Fruit fly (Drosophila melanogaster) whole organism, embryonic: ENCODE results near the gene CG17154.
A peak's percentile ranks its signal among the peaks of the same experiment; 100 is the strongest.

Experiments
- ATbp ChIP-seq: fragments of 200-800 bp; sonication (Bioruptor generic); optimal IDR thresholded peaks from 2 replicates; lab custom pipeline; 2017; ENCODE audit warnings: missing biosample characterization, mild to moderate bottlenecking, missing genetic modification characterization, missing genetic modification reagents
- Atf-2 ChIP-seq: fragments of 200-800 bp; sonication (Bioruptor generic); optimal IDR thresholded peaks from 2 replicates; lab custom pipeline; 2016; ENCODE audit warnings: missing biosample characterization, missing genetic modification characterization
- Awh ChIP-seq: fragments of 200-800 bp; sonication (Bioruptor generic); IDR thresholded peaks from 2 replicates; pipeline ENCODE4, ENCODE4 v1.3.6; 2022; ENCODE audit warnings: missing biosample characterization, missing genetic modification characterization
- B-H1 ChIP-seq: fragments of 200-800 bp; sonication (Bioruptor generic); IDR thresholded peaks from 3 replicates; pipeline ENCODE4 v1.3.6; 2022; ENCODE audit warnings: missing biosample characterization, missing genetic modification characterization
- CG10209 ChIP-seq: fragments of 200-800 bp; sonication (Bioruptor generic); optimal IDR thresholded peaks from 3 replicates; lab custom pipeline; 2017; ENCODE audit warnings: missing biosample characterization, mild to moderate bottlenecking, missing genetic modification characterization, missing genetic modification reagents
- CG11504 ChIP-seq: fragments of 200-800 bp; sonication (Bioruptor generic); optimal IDR thresholded peaks from 3 replicates; lab custom pipeline; 2019; ENCODE audit warnings: missing biosample characterization, mild to moderate bottlenecking, missing genetic modification characterization, moderate library complexity
- CG12104 ChIP-seq: fragments of 200-800 bp; sonication (Bioruptor generic); optimal IDR thresholded peaks from 3 replicates; lab custom pipeline; 2016; ENCODE audit warnings: missing biosample characterization, missing genetic modification characterization
- CG15011 ChIP-seq: fragments of 200-800 bp; sonication (Bioruptor generic); optimal IDR thresholded peaks from 3 replicates; lab custom pipeline; 2018; ENCODE audit warnings: missing biosample characterization, mild to moderate bottlenecking, missing genetic modification characterization
- CG16813 ChIP-seq: fragments of 200-800 bp; sonication (Bioruptor generic); IDR thresholded peaks from 3 replicates; pipeline ENCODE4 v1.3.6; 2022; ENCODE audit warnings: missing biosample characterization, missing genetic modification characterization; ENCODE audit not compliant: partially characterized antibody
- CG17361 ChIP-seq: fragments of 200-800 bp; sonication (Bioruptor generic); IDR thresholded peaks from 3 replicates; pipeline ENCODE4 v1.3.6; 2022; ENCODE audit warnings: missing biosample characterization, missing genetic modification characterization
- CG2120 ChIP-seq: fragments of 200-800 bp; sonication (Bioruptor generic); optimal IDR thresholded peaks from 3 replicates; lab custom pipeline; 2016; ENCODE audit warnings: missing biosample characterization, missing genetic modification characterization
- CG2875 ChIP-seq: fragments of 200-800 bp; sonication (Bioruptor generic); optimal IDR thresholded peaks from 2 replicates; lab custom pipeline; 2017; ENCODE audit warnings: missing biosample characterization, mild to moderate bottlenecking, missing genetic modification characterization, missing genetic modification reagents
- CG6254 ChIP-seq: fragments of 200-800 bp; sonication (Bioruptor generic); optimal IDR thresholded peaks from 3 replicates; lab custom pipeline; 2017; ENCODE audit warnings: mild to moderate bottlenecking, missing biosample characterization, missing genetic modification reagents, missing genetic modification characterization
- CG6854 ChIP-seq: fragments of 200-800 bp; sonication (Bioruptor generic); optimal IDR thresholded peaks from 3 replicates; lab custom pipeline; 2017; ENCODE audit warnings: missing biosample characterization, mild to moderate bottlenecking, missing genetic modification characterization
- CG7271 ChIP-seq: fragments of 200-800 bp; sonication (Bioruptor generic); optimal IDR thresholded peaks from 2 replicates; lab custom pipeline; 2018; ENCODE audit warnings: missing biosample characterization, mild to moderate bottlenecking, missing genetic modification characterization, moderate library complexity
- CG7556 ChIP-seq: fragments of 200-800 bp; sonication (Bioruptor generic); optimal IDR thresholded peaks from 2 replicates; lab custom pipeline; 2017; ENCODE audit warnings: missing biosample characterization, mild to moderate bottlenecking, missing genetic modification characterization
- CG8290 ChIP-seq, 3 experiments: fragments of 200-800 bp; sonication (Bioruptor generic); optimal IDR thresholded peaks; 2 replicates each; lab custom pipeline; 2016 to 2019; ENCODE audit warnings: missing biosample characterization in 3 of 3, missing genetic modification characterization in 3 of 3, mild to moderate bottlenecking in 2 of 3, moderate library complexity in 1 of 3
- CG8359 ChIP-seq: fragments of 200-800 bp; sonication (Bioruptor generic); optimal IDR thresholded peaks from 2 replicates; lab custom pipeline; 2017; ENCODE audit warnings: missing biosample characterization, mild to moderate bottlenecking, missing genetic modification characterization, borderline replicate concordance
- CG9215 ChIP-seq: fragments of 200-800 bp; sonication (Bioruptor generic); IDR thresholded peaks from 2 replicates; pipeline ENCODE4 v1.3.6; 2022; ENCODE audit warnings: missing biosample characterization, missing genetic modification characterization
- CG9727 ChIP-seq: fragments of 200-800 bp; sonication (Bioruptor generic); optimal IDR thresholded peaks from 3 replicates; lab custom pipeline; 2017; ENCODE audit warnings: missing biosample characterization, mild to moderate bottlenecking, missing genetic modification characterization
- Dref ChIP-seq: fragments of 200-800 bp; sonication (Bioruptor generic); IDR thresholded peaks from 2 replicates; pipeline ENCODE4 v1.3.6; 2022; ENCODE audit warnings: missing biosample characterization, missing genetic modification characterization
- Fer1 ChIP-seq: fragments of 200-800 bp; sonication (Bioruptor generic); optimal IDR thresholded peaks from 2 replicates; lab custom pipeline; 2017; ENCODE audit warnings: missing biosample characterization, mild to moderate bottlenecking, missing genetic modification characterization
- Fer3 ChIP-seq: fragments of 200-800 bp; sonication (Bioruptor generic); optimal IDR thresholded peaks from 2 replicates; lab custom pipeline; 2018; ENCODE audit warnings: missing biosample characterization, mild to moderate bottlenecking, missing genetic modification characterization, moderate library complexity
- H2.0 ChIP-seq: fragments of 200-800 bp; sonication (Bioruptor generic); IDR thresholded peaks from 2 replicates; pipeline ENCODE4 v1.3.6; 2022; ENCODE audit warnings: missing biosample characterization, missing genetic modification characterization
- Lim3 ChIP-seq: fragments of 200-800 bp; sonication (Bioruptor generic); IDR thresholded peaks from 2 replicates; pipeline ENCODE4 v1.3.6; 2022; ENCODE audit warnings: missing biosample characterization, missing genetic modification characterization
- NC2α ChIP-seq: fragments of 200-800 bp; sonication (Bioruptor generic); optimal IDR thresholded peaks from 2 replicates; lab custom pipeline; 2016; ENCODE audit warnings: missing biosample characterization, missing genetic modification characterization
- NFAT ChIP-seq: fragments of 200-800 bp; sonication (Bioruptor generic); IDR thresholded peaks from 2 replicates; pipeline ENCODE4 v1.3.6; 2022; ENCODE audit warnings: missing biosample characterization, missing genetic modification characterization
- Neu2 ChIP-seq: fragments of 200-800 bp; sonication (Bioruptor generic); optimal IDR thresholded peaks from 3 replicates; lab custom pipeline; 2016; ENCODE audit warnings: missing biosample characterization, missing genetic modification characterization, borderline replicate concordance
- Six4 ChIP-seq: fragments of 200-800 bp; sonication (Bioruptor generic); optimal IDR thresholded peaks from 2 replicates; lab custom pipeline; 2016; ENCODE audit warnings: missing biosample characterization, missing genetic modification characterization
- Sox100B ChIP-seq: fragments of 200-800 bp; sonication (Bioruptor generic); optimal IDR thresholded peaks from 3 replicates; lab custom pipeline; 2018; ENCODE audit warnings: missing biosample characterization, mild to moderate bottlenecking, missing genetic modification characterization
- Xrp1 ChIP-seq: fragments of 200-800 bp; sonication (Bioruptor generic); IDR thresholded peaks from 2 replicates; pipeline ENCODE4 v1.3.6; 2022; ENCODE audit warnings: missing biosample characterization, missing genetic modification characterization
- aop ChIP-seq: fragments of 200-800 bp; sonication (Bioruptor generic); IDR thresholded peaks from 2 replicates; pipeline ENCODE4 v1.3.6; 2022; ENCODE audit warnings: missing biosample characterization, missing genetic modification characterization
- bbx ChIP-seq: fragments of 200-800 bp; sonication (Bioruptor generic); IDR thresholded peaks from 2 replicates; pipeline ENCODE4 v1.3.6; 2022; ENCODE audit warnings: missing biosample characterization, missing genetic modification characterization; ENCODE audit not compliant: partially characterized antibody
- cwo ChIP-seq: fragments of 200-800 bp; sonication (Bioruptor generic); optimal IDR thresholded peaks from 3 replicates; lab custom pipeline; 2017; ENCODE audit warnings: missing biosample characterization, missing genetic modification characterization, mild to moderate bottlenecking, moderate library complexity, missing genetic modification reagents
- en ChIP-seq: fragments of 200-800 bp; sonication (Bioruptor generic); optimal IDR thresholded peaks from 2 replicates; lab custom pipeline; 2016; ENCODE audit warnings: missing biosample characterization, missing genetic modification characterization
- maf-S ChIP-seq: fragments of 200-800 bp; sonication (Bioruptor generic); optimal IDR thresholded peaks from 2 replicates; lab custom pipeline; 2016; ENCODE audit warnings: missing biosample characterization, missing genetic modification characterization
- nau ChIP-seq: fragments of 200-800 bp; sonication (Bioruptor generic); optimal IDR thresholded peaks from 3 replicates; lab custom pipeline; 2017; ENCODE audit warnings: missing biosample characterization, mild to moderate bottlenecking, missing genetic modification characterization, missing genetic modification reagents
- nerfin-2 ChIP-seq: fragments of 200-800 bp; sonication (Bioruptor generic); IDR thresholded peaks from 2 replicates; pipeline ENCODE4 v1.3.6; 2022; ENCODE audit warnings: missing biosample characterization, missing genetic modification characterization; ENCODE audit not compliant: partially characterized antibody
- nom ChIP-seq: fragments of 200-800 bp; sonication (Bioruptor generic); optimal IDR thresholded peaks from 2 replicates; lab custom pipeline; 2017; ENCODE audit warnings: missing biosample characterization, missing genetic modification characterization, mild to moderate bottlenecking, moderate library complexity, missing genetic modification reagents
- oc ChIP-seq: fragments of 200-800 bp; sonication (Bioruptor generic); optimal IDR thresholded peaks from 2 replicates; lab custom pipeline; 2018; ENCODE audit warnings: missing biosample characterization, mild to moderate bottlenecking, missing genetic modification characterization, moderate library complexity
- rib ChIP-seq: fragments of 200-800 bp; sonication (Bioruptor generic); IDR thresholded peaks from 2 replicates; pipeline ENCODE4 v1.3.6; 2022; ENCODE audit warnings: missing biosample characterization, missing genetic modification characterization
- scrt ChIP-seq: fragments of 200-800 bp; sonication (Bioruptor generic); optimal IDR thresholded peaks from 2 replicates; lab custom pipeline; 2018; ENCODE audit warnings: missing biosample characterization, mild to moderate bottlenecking, missing genetic modification characterization, moderate library complexity
- sens ChIP-seq: fragments of 200-800 bp; sonication (Bioruptor generic); peaks from one replicate; lab custom pipeline; 2016; ENCODE audit warnings: missing biosample characterization, missing genetic modification characterization
- seq ChIP-seq: fragments of 200-800 bp; sonication (Bioruptor generic); IDR thresholded peaks from 2 replicates; pipeline ENCODE4 v1.3.6; 2022; ENCODE audit warnings: missing biosample characterization, missing genetic modification characterization
- sna ChIP-seq: fragments of 200-800 bp; sonication (Bioruptor generic); IDR thresholded peaks from 2 replicates; pipeline ENCODE4 v1.3.6; 2022; ENCODE audit warnings: missing biosample characterization, missing genetic modification characterization; ENCODE audit not compliant: partially characterized antibody
- ttk ChIP-seq: fragments of 200-800 bp; sonication (Bioruptor generic); IDR thresholded peaks from 2 replicates; pipeline ENCODE4 v2.1.2; 2022; ENCODE audit warnings: missing biosample characterization, missing genetic modification characterization
- zfh1 ChIP-seq: fragments of 200-800 bp; sonication (Bioruptor generic); IDR thresholded peaks from 3 replicates; pipeline ENCODE4 v1.3.6; 2022; ENCODE audit warnings: missing biosample characterization, missing genetic modification characterization

Gene CG17154

dm6 chr3L:12081679-12082520 lies 6.5 kb upstream of the CG17154 start, which contains the start of gene Sema5c (continued):
- TF ChIP-seq Sox100B (GFP tag; lab: Kevin White, UChicago) (peak; percentile 88), CG17361 (peak; percentile 96), cwo (GFP tag; lab: Kevin White, UChicago) (peak; percentile 38), CG7271 (tag; lab: Kevin White, UChicago) (no peak), Fer1 (peak; percentile 37), CG2120 (peak; percentile 47), CG2875 (GFP tag; lab: Kevin White, UChicago) (peak; percentile 50), en (no peak), seq (GFP tag; lab: Robert Waterston, UW) (peak; percentile 49; the same call in 1 of the 2 replicates), nom (peak; percentile 48), Atf-2 (GFP tag; lab: Kevin White, UChicago) (peak; percentile 33), CG8359 (peak; percentile 34), Six4 (peak; percentile 9), CG7556 (GFP tag; lab: Kevin White, UChicago) (peak; percentile 92), Dref (GFP tag; lab: Robert Waterston, UW) (no peak), CG12104 (GFP tag; lab: Kevin White, UChicago) (peak; percentile 75), Lim3 (GFP tag; lab: Robert Waterston, UW) (no peak), sens (GFP tag; lab: Kevin White, UChicago) (peak; percentile 90), CG6254 (GFP tag; lab: Kevin White, UChicago) (peak; percentile 41), NFAT (GFP tag; lab: Robert Waterston, UW) (0 out of 2 replicates have a peak, but pooled peaks have one; percentile 27), CG10209 (GFP tag; lab: Kevin White, UChicago) (peak; percentile 76), CG11504 (tag; lab: Kevin White, UChicago) (peak; percentile 86), CG16813 (GFP tag; lab: Robert Waterston, UW) (peak; percentile 42; the same call in 1 of the 3 replicates), maf-S (GFP tag; lab: Kevin White, UChicago) (no peak), CG8290 (GFP tag; optimal IDR thresholded peaks at IDR 0.05; lab: Kevin White, UChicago) (peak; percentile 11), CG8290 (tag; optimal IDR thresholded peaks at IDR 0.05; lab: Kevin White, UChicago) (peak in 1 of 2 experiments; percentile 64), ttk (peak; percentile 40; the same call in 1 of the 2 replicates), CG9727 (peak; percentile 92), B-H1 (no peak; the same call in 2 of the 3 replicates), Awh (GFP tag; lab: Robert Waterston, UW) (peak; percentile 47; the same call in 1 of the 2 replicates), scrt (peak; percentile 31), nau (GFP tag; lab: Kevin White, UChicago) (no peak), Neu2 (GFP tag; lab: Kevin White, UChicago) (peak; percentile 19), sna (no peak), aop (GFP tag; lab: Robert Waterston, UW) (peak; percentile 49; the same call in 1 of the 2 replicates), CG15011 (GFP tag; lab: Kevin White, UChicago) (no peak), Xrp1 (peak; percentile 46; the same call in 1 of the 2 replicates), nerfin-2 (GFP tag; lab: Robert Waterston, UW) (no peak), rib (GFP tag; lab: Robert Waterston, UW) (no peak; the same call in 1 of the 2 replicates), CG6854 (GFP tag; lab: Kevin White, UChicago) (peak; percentile 49), CG9215 (GFP tag; lab: Robert Waterston, UW) (0 out of 2 replicates have a peak, but pooled peaks have one; percentile 31), zfh1 (peak; percentile 68), ATbp (GFP tag; lab: Kevin White, UChicago) (peak; percentile 24), Fer3 (peak; percentile 22), oc (tag; lab: Kevin White, UChicago) (peak; percentile 50), NC2α (no peak), H2.0 (GFP tag; lab: Robert Waterston, UW) (peak; percentile 44), bbx (GFP tag; lab: Robert Waterston, UW) (peak; percentile 17; the same call in 1 of the 2 replicates)
